Worm (Caenorhabditis elegans): ENCODE results near the gene svh-1.
A peak's percentile ranks its signal among the peaks of the same experiment; 100 is the strongest.

The svh-1 gene

ce11 chrIV:8189667-8190066 lies 16.7 kb upstream of the svh-1 start:
- no peak for TF ChIP-seq ztf-11 (tag; optimal IDR thresholded peaks at IDR 0.05)
- TF ChIP-seq unc-62 (GFP tag; optimal IDR thresholded peaks at IDR 0.05 in 1 of 2) = peak in 1 of 2 experiments; percentile 6
- no peak for TF ChIP-seq unc-62 (tag; optimal IDR thresholded peaks at IDR 0.05)
- TF ChIP-seq set-16 (GFP tag; IDR thresholded peaks at IDR 0.05) = peak; percentile 95
- TF ChIP-seq lir-3 (tag; optimal IDR thresholded peaks at IDR 0.05) = no peak
- 0 out of 2 replicates have a peak, but pooled peaks have one; percentile 8 for TF ChIP-seq pha-4 (GFP tag; IDR thresholded peaks at IDR 0.05)
- no peak for TF ChIP-seq pha-4 (tag; optimal IDR thresholded peaks at IDR 0.05)
- no peak for TF ChIP-seq F49E8.2 (tag; optimal IDR thresholded peaks at IDR 0.05; ENCODE audit: borderline replicate concordance)

ce11 chrIV:8192878-8193277 lies 13.5 kb upstream of the svh-1 start:
- TF ChIP-seq aha-1 (tag) (peak; percentile 45), dmd-8 (GFP tag; IDR thresholded peaks at IDR 0.05) (no peak), set-16 (GFP tag; IDR thresholded peaks at IDR 0.05) (peak; percentile 66)

ce11 chrIV:8198851-8199250 lies 7.6 kb upstream of the svh-1 start, which contains the start of gene wsp-1:
Gene wsp-1 (minus strand): TSS chrIV:8198951.
- no peak for TF ChIP-seq dmd-8 (GFP tag; IDR thresholded peaks at IDR 0.05)
- TF ChIP-seq hif-1 (tag; optimal IDR thresholded peaks at IDR 0.05) = no peak
- TF ChIP-seq skn-1 (tag; optimal IDR thresholded peaks at IDR 0.05) = no peak
- TF ChIP-seq saeg-2 (GFP tag; IDR thresholded peaks at IDR 0.05) = no peak
- no peak for TF ChIP-seq F10B5.3 (tag; optimal IDR thresholded peaks at IDR 0.05)

ce11 chrIV:8199274-8199673 lies 7.1 kb upstream of the svh-1 start:
- TF ChIP-seq hif-1 (tag; optimal IDR thresholded peaks at IDR 0.05) (no peak), unc-62 (GFP tag; optimal IDR thresholded peaks at IDR 0.05 in 1 of 2) (peak in 1 of 2 experiments; percentile 86), unc-62 (tag; optimal IDR thresholded peaks at IDR 0.05) (no peak)

- TF ChIP-seq lim-7 (GFP tag; IDR thresholded peaks at IDR 0.05) (no peak), ztf-7 (tag; optimal IDR thresholded peaks at IDR 0.05) (peak; percentile 18), nhr-28 (tag; optimal IDR thresholded peaks at IDR 0.05) (peak; percentile 23), nhr-6 (tag; optimal IDR thresholded peaks at IDR 0.05) (peak; percentile 59), mep-1 (tag; optimal IDR thresholded peaks at IDR 0.05) (peak; percentile 12), pqm-1 (tag; optimal IDR thresholded peaks at IDR 0.05) (peak; percentile 67), set-16 (GFP tag; IDR thresholded peaks at IDR 0.05) (no peak), tag-97 (GFP tag; IDR thresholded peaks at IDR 0.05) (no peak), daf-16 (GFP tag; optimal IDR thresholded peaks at IDR 0.05) (no peak), daf-16 (tag; optimal IDR thresholded peaks at IDR 0.05) (peak; percentile 73), T20F7.1 (GFP tag; optimal IDR thresholded peaks at IDR 0.05) (peak; percentile 31), hlh-11 (tag; optimal IDR thresholded peaks at IDR 0.05) (peak; percentile 40), dve-1 (tag; optimal IDR thresholded peaks at IDR 0.05; ENCODE audit: insufficient read depth) (peak; percentile 46), nhr-77 (tag; optimal IDR thresholded peaks at IDR 0.05) (peak; percentile 50), vab-7 (GFP tag; IDR thresholded peaks at IDR 0.05) (no peak), lin-1 (GFP tag; IDR thresholded peaks at IDR 0.05) (no peak)
Measured at ce11 chrIV:8199824-8200223, 6.6 kb upstream of the svh-1 start.

ce11 chrIV:8201133-8201532 lies 5.3 kb upstream of the svh-1 start, which contains the start of gene glrx-22:
Gene glrx-22 (minus strand): TSS chrIV:8201233.
- TF ChIP-seq jun-1 (tag; optimal IDR thresholded peaks at IDR 0.05) = no peak
- peak; percentile 35 for TF ChIP-seq aha-1 (tag)

ce11 chrIV:8203555-8203954 lies 2.9 kb upstream of the svh-1 start:
- TF ChIP-seq spr-1 (tag; optimal IDR thresholded peaks at IDR 0.05) (no peak), ceh-32 (tag; optimal IDR thresholded peaks at IDR 0.05; ENCODE audit: poor library complexity) (no peak), unc-62 (GFP tag; optimal IDR thresholded peaks at IDR 0.05 in 1 of 2) (peak in 1 of 2 experiments; percentile 96), unc-62 (tag; optimal IDR thresholded peaks at IDR 0.05) (no peak)

Measured in whole organism, L4 larva.